6 fruit fly cellular contexts compared by ENCODE assay signal in the genomic region with DNA sequence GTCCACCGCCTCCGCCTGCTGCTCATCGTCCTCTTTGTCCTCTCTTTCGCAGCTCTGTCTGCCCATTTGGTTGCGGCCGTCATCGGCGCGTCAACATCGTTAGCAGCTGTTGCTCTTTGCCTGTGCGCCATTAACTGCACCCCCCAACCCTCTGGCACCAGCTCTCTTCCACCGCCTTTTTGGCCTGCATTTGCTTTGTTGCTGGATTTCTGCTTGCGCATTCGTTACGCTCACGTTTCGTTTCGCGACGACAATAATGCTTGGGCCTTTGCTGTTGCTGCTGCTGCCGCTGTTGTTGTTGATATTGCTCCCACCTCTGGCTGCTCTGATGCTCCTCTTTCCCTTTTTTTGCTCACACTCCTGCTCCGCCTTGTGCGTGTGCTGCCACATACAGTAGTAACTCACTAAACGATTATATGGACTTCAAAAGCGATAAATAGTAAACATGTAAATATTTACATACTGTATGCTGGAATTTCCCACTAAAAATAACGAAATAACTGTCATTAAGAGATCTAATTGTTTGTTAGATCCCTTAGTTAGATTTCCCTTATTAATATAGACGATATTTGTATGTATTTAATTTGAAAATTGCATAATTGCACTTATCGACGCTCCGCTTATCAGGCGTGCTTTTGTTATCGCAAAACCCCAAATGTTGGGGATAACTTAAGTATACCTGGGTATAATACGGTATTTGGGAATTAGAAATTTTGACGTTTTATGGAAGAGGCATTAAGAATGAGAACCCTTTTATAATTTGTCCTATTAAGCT.
TF ChIP-seq lines count a peak whose summit lies in the region.

No protein-coding gene starts in this region.

- no peak for TF ChIP-seq CTCF in whole organism, embryonic (GFP tag; optimal IDR thresholded peaks at IDR 0.05; lab: Kevin White, UChicago)

TF ChIP-seq in whole organism, 6 proteins besides CTCF, POLR2A, EP300 and RAD21:
- TF ChIP-seq pan (optimal IDR thresholded peaks at IDR 0.05; lab: Kevin White, UChicago) (no peak), Dll (optimal IDR thresholded peaks at IDR 0.05; lab: Kevin White, UChicago) (peak; percentile 68)

TF ChIP-seq in whole organism, adult, 20 proteins besides CTCF, POLR2A, EP300 and RAD21:
- TF ChIP-seq tj (GFP tag; optimal IDR thresholded peaks at IDR 0.05; lab: Kevin White, UChicago), result peak; percentile 86
- TF ChIP-seq CG33017 (tag; optimal IDR thresholded peaks at IDR 0.05; lab: Kevin White, UChicago), result no peak
- TF ChIP-seq Hr96 (GFP tag; optimal IDR thresholded peaks at IDR 0.05; lab: Kevin White, UChicago), result no peak

TF ChIP-seq in whole organism, embryonic, 481 proteins besides CTCF, POLR2A, EP300 and RAD21 (continues in another document):
- TF ChIP-seq Deaf1 (tag; optimal IDR thresholded peaks at IDR 0.05; lab: Kevin White, UChicago) (no peak), CG13624 (GFP tag; optimal IDR thresholded peaks at IDR 0.05; lab: Kevin White, UChicago) (no peak), CG2712 (tag; optimal IDR thresholded peaks at IDR 0.05; lab: Kevin White, UChicago) (peak; percentile 5), sr (GFP tag; IDR thresholded peaks at IDR 0.05; lab: Robert Waterston, UW) (0 out of 3 replicates have a peak, but pooled peaks have one; percentile 3), Pdp1 (GFP tag; optimal IDR thresholded peaks at IDR 0.05; lab: Kevin White, UChicago) (peak in 1 of 2 experiments; percentile 17), eyg (GFP tag; optimal IDR thresholded peaks at IDR 0.05; lab: Kevin White, UChicago) (peak; percentile 10), nmo (GFP tag; optimal IDR thresholded peaks at IDR 0.05; lab: Kevin White, UChicago) (peak; percentile 4), Ets65A (GFP tag; lab: Kevin White, UChicago) (peak; percentile 74), Trl (optimal IDR thresholded peaks at IDR 0.05; lab: Kevin White, UChicago) (peak; percentile 14 to 38), Trl (GFP tag; optimal IDR thresholded peaks at IDR 0.05; lab: Kevin White, UChicago) (no peak), phol (tag; optimal IDR thresholded peaks at IDR 0.05; lab: Kevin White, UChicago) (no peak), gro (GFP tag; optimal IDR thresholded peaks at IDR 0.05; lab: Kevin White, UChicago) (no peak), Atf3 (GFP tag; optimal IDR thresholded peaks at IDR 0.05; lab: Kevin White, UChicago) (no peak), Med (GFP tag; lab: Kevin White, UChicago) (peak; percentile 54), CG10979 (tag; optimal IDR thresholded peaks at IDR 0.05; lab: Kevin White, UChicago) (no peak), zfh2 (GFP tag; optimal IDR thresholded peaks at IDR 0.05; lab: Kevin White, UChicago) (no peak), org-1 (GFP tag; optimal IDR thresholded peaks at IDR 0.05; lab: Kevin White, UChicago) (no peak), grau (tag; optimal IDR thresholded peaks at IDR 0.05; lab: Kevin White, UChicago) (peak; percentile 76), tup (GFP tag; optimal IDR thresholded peaks at IDR 0.05; lab: Kevin White, UChicago) (no peak)

TF ChIP-seq in whole organism, prepupa, 60 proteins besides CTCF, POLR2A, EP300 and RAD21 (continues in another document):
- TF ChIP-seq salr (GFP tag; optimal IDR thresholded peaks at IDR 0.05; lab: Kevin White, UChicago) (no peak), topi (GFP tag; optimal IDR thresholded peaks at IDR 0.05; lab: Kevin White, UChicago) (peak; percentile 8), CG11902 (GFP tag; optimal IDR thresholded peaks at IDR 0.05; lab: Kevin White, UChicago) (peak; percentile 3), CG11294 (GFP tag; IDR thresholded peaks at IDR 0.05; lab: Robert Waterston, UW) (no peak), CG15336 (GFP tag; IDR thresholded peaks at IDR 0.05; lab: Robert Waterston, UW) (peak; percentile 37; the same call in 1 of the 2 replicates), CG10669 (GFP tag; optimal IDR thresholded peaks at IDR 0.05; lab: Kevin White, UChicago) (peak; percentile 33), CG11762 (GFP tag; optimal IDR thresholded peaks at IDR 0.05; lab: Kevin White, UChicago; ENCODE audit: insufficient read depth) (peak; percentile 2), fd85E (GFP tag; optimal IDR thresholded peaks at IDR 0.05; lab: Kevin White, UChicago) (no peak), CG10631 (GFP tag; optimal IDR thresholded peaks at IDR 0.05; lab: Kevin White, UChicago) (peak; percentile 13), CG6854 (GFP tag; optimal IDR thresholded peaks at IDR 0.05; lab: Kevin White, UChicago) (peak; percentile 100), dac (GFP tag; optimal IDR thresholded peaks at IDR 0.05; lab: Kevin White, UChicago) (no peak), OdsH (GFP tag; optimal IDR thresholded peaks at IDR 0.05; lab: Kevin White, UChicago) (no peak), Eip75B (GFP tag; optimal IDR thresholded peaks at IDR 0.05; lab: Kevin White, UChicago) (peak; percentile 21), dsx (GFP tag; optimal IDR thresholded peaks at IDR 0.05; lab: Kevin White, UChicago; ENCODE audit: poor library complexity, severe bottlenecking) (peak; percentile 63), CG3919 (GFP tag; optimal IDR thresholded peaks at IDR 0.05; lab: Kevin White, UChicago) (peak; percentile 12), fd59A (GFP tag; optimal IDR thresholded peaks at IDR 0.05; lab: Kevin White, UChicago) (no peak), CG6808 (GFP tag; optimal IDR thresholded peaks at IDR 0.05; lab: Kevin White, UChicago) (peak; percentile 6), acj6 (GFP tag; optimal IDR thresholded peaks at IDR 0.05; lab: Kevin White, UChicago) (peak; percentile 52), Eip78C (GFP tag; lab: Kevin White, UChicago) (peak; percentile 67)

TF ChIP-seq in whole organism, pupa, 21 proteins besides CTCF, POLR2A, EP300 and RAD21 (continues in another document):
- TF ChIP-seq fd96Ca (GFP tag; IDR thresholded peaks at IDR 0.05; lab: Robert Waterston, UW), result peak; percentile 25; the same call in 1 of the 3 replicates
- TF ChIP-seq Snoo (tag; optimal IDR thresholded peaks at IDR 0.05; lab: Kevin White, UChicago), result peak; percentile 22
- peak; percentile 60 for TF ChIP-seq CG32121 (GFP tag; IDR thresholded peaks at IDR 0.05; lab: Robert Waterston, UW)
- TF ChIP-seq CG10348 (GFP tag; IDR thresholded peaks at IDR 0.05; lab: Robert Waterston, UW), result 0 out of 2 replicates have a peak, but pooled peaks have one; percentile 7
- TF ChIP-seq Pif1A (GFP tag; optimal IDR thresholded peaks at IDR 0.05; lab: Kevin White, UChicago), result no peak
- peak; percentile 71; the same call in 2 of the 3 replicates for TF ChIP-seq CG4496 (GFP tag; IDR thresholded peaks at IDR 0.05; lab: Robert Waterston, UW)
- peak; percentile 25 for TF ChIP-seq CG17806 (tag; optimal IDR thresholded peaks at IDR 0.05; lab: Kevin White, UChicago)
- TF ChIP-seq EcR (GFP tag; optimal IDR thresholded peaks at IDR 0.05; lab: Kevin White, UChicago), result peak; percentile 83
- no peak; the same call in 1 of the 2 replicates for TF ChIP-seq CG12605 (GFP tag; IDR thresholded peaks at IDR 0.05; lab: Robert Waterston, UW)
- TF ChIP-seq D1 (tag; optimal IDR thresholded peaks at IDR 0.05; lab: Kevin White, UChicago), result peak; percentile 12
- peak; percentile 18 for TF ChIP-seq CG8301 (tag; optimal IDR thresholded peaks at IDR 0.05; lab: Kevin White, UChicago)
- TF ChIP-seq CG15710 (tag; optimal IDR thresholded peaks at IDR 0.05; lab: Kevin White, UChicago), result peak; percentile 37
- no peak for TF ChIP-seq rn (GFP tag; IDR thresholded peaks at IDR 0.05; lab: Robert Waterston, UW)
- TF ChIP-seq gl (tag; optimal IDR thresholded peaks at IDR 0.05; lab: Kevin White, UChicago), result peak; percentile 8
- no peak for TF ChIP-seq Pif1B (GFP tag; optimal IDR thresholded peaks at IDR 0.05; lab: Kevin White, UChicago)
- peak; percentile 2 for TF ChIP-seq CG14655 (GFP tag; optimal IDR thresholded peaks at IDR 0.05; lab: Kevin White, UChicago)
- TF ChIP-seq CG34367 (tag; optimal IDR thresholded peaks at IDR 0.05; lab: Kevin White, UChicago), result peak; percentile 5
- peak; percentile 47; the same call in 1 of the 2 replicates for TF ChIP-seq Ets98B (GFP tag; IDR thresholded peaks at IDR 0.05; lab: Robert Waterston, UW)
- TF ChIP-seq CG8159 (tag; optimal IDR thresholded peaks at IDR 0.05; lab: Kevin White, UChicago), result peak; percentile 52
- TF ChIP-seq CG13204 (GFP tag; optimal IDR thresholded peaks at IDR 0.05; lab: Kevin White, UChicago), result peak; percentile 99

TF ChIP-seq in whole organism, wandering third instar larva, 38 proteins besides CTCF, POLR2A, EP300 and RAD21 (continues in another document):
- no peak for TF ChIP-seq lola (GFP tag; optimal IDR thresholded peaks at IDR 0.05; lab: Kevin White, UChicago)
- no peak for TF ChIP-seq dl (GFP tag; optimal IDR thresholded peaks at IDR 0.05; lab: Kevin White, UChicago; ENCODE audit: insufficient read depth in 1 of 2, partially characterized antibody in 2 of 2)
- no peak for TF ChIP-seq dsf (GFP tag; optimal IDR thresholded peaks at IDR 0.05; lab: Kevin White, UChicago; ENCODE audit: borderline replicate concordance)
- peak; percentile 68 for TF ChIP-seq woc (GFP tag; optimal IDR thresholded peaks at IDR 0.05; lab: Kevin White, UChicago)
- peak; percentile 60 for TF ChIP-seq fru (GFP tag; optimal IDR thresholded peaks at IDR 0.05; lab: Kevin White, UChicago)
- no peak for TF ChIP-seq Dfd (GFP tag; optimal IDR thresholded peaks at IDR 0.05; lab: Kevin White, UChicago)
- no peak for TF ChIP-seq Myc (optimal IDR thresholded peaks at IDR 0.05; lab: Kevin White, UChicago)
- TF ChIP-seq HLH106 (tag; optimal IDR thresholded peaks at IDR 0.05; lab: Kevin White, UChicago), result peak; percentile 42
- peak; percentile 38 for TF ChIP-seq ey (GFP tag; optimal IDR thresholded peaks at IDR 0.05; lab: Kevin White, UChicago)
- TF ChIP-seq Mio (GFP tag; optimal IDR thresholded peaks at IDR 0.05; lab: Kevin White, UChicago), result no peak
- peak; percentile 46 for TF ChIP-seq brk (GFP tag; optimal IDR thresholded peaks at IDR 0.05; lab: Kevin White, UChicago)
- peak; percentile 46 for TF ChIP-seq h (GFP tag; optimal IDR thresholded peaks at IDR 0.05; lab: Kevin White, UChicago)
- TF ChIP-seq jim (GFP tag; optimal IDR thresholded peaks at IDR 0.05; lab: Kevin White, UChicago), result no peak
- TF ChIP-seq Jra (GFP tag; optimal IDR thresholded peaks at IDR 0.05; lab: Kevin White, UChicago), result peak; percentile 2
- no peak for TF ChIP-seq N (GFP tag; optimal IDR thresholded peaks at IDR 0.05; lab: Kevin White, UChicago)
- no peak for TF ChIP-seq Vsx2 (GFP tag; optimal IDR thresholded peaks at IDR 0.05; lab: Kevin White, UChicago; ENCODE audit: partially characterized antibody)
- no peak for TF ChIP-seq Abd-B (GFP tag; optimal IDR thresholded peaks at IDR 0.05; lab: Kevin White, UChicago)
- peak; percentile 15 for TF ChIP-seq dmrt93B (GFP tag; optimal IDR thresholded peaks at IDR 0.05; lab: Kevin White, UChicago)
- TF ChIP-seq Hr78 (GFP tag; optimal IDR thresholded peaks at IDR 0.05; lab: Kevin White, UChicago), result no peak
- no peak for TF ChIP-seq rgr (GFP tag; optimal IDR thresholded peaks at IDR 0.05; lab: Kevin White, UChicago)
- no peak for TF ChIP-seq sv (GFP tag; optimal IDR thresholded peaks at IDR 0.05; lab: Kevin White, UChicago)
- TF ChIP-seq br (GFP tag; optimal IDR thresholded peaks at IDR 0.05; lab: Kevin White, UChicago), result no peak
- no peak for TF ChIP-seq Rel (GFP tag; optimal IDR thresholded peaks at IDR 0.05; lab: Kevin White, UChicago)
- TF ChIP-seq Rel (tag; optimal IDR thresholded peaks at IDR 0.05; lab: Kevin White, UChicago), result peak; percentile 20
- TF ChIP-seq OdsH (GFP tag; optimal IDR thresholded peaks at IDR 0.05; lab: Kevin White, UChicago), result no peak
